Fruit fly (Drosophila melanogaster): ENCODE results near the gene RhoU.

dm6 chrX:10127204-10127603 lies 40.9 kb downstream of the RhoU start:
- TF ChIP-seq Dll (optimal IDR thresholded peaks at IDR 0.05) (no peak), EcR (GFP tag; optimal IDR thresholded peaks at IDR 0.05) (no peak), psq (optimal IDR thresholded peaks at IDR 0.05) (no peak), CG8478 (optimal IDR thresholded peaks at IDR 0.05) (no peak)
